Worm (Caenorhabditis elegans) whole organism, L1 larva: ENCODE data around the gene jmjd-3.3.
A peak's percentile ranks its signal among the peaks of the same experiment; 100 is the strongest.

Experiments
- C16A3.4 ChIP-seq: fragments of 150-350 bp; optimal IDR thresholded peaks from 2 replicates; lab custom pipeline; 2014; ENCODE audit warnings: missing biosample characterization, missing genetic modification characterization
- Y116A8C.19 ChIP-seq: sonication (generic microtip); optimal IDR thresholded peaks from 2 replicates; lab custom pipeline; 2016; ENCODE audit warnings: missing compliant biosample characterization, missing genetic modification characterization, borderline replicate concordance
- aha-1 ChIP-seq: fragments of 150-350 bp; optimal IDR thresholded peaks from 2 replicates; lab custom pipeline; 2014; ENCODE audit warnings: missing biosample characterization, missing genetic modification characterization
- aly-2 ChIP-seq: fragments of 150-350 bp; optimal IDR thresholded peaks from 2 replicates; lab custom pipeline; 2014; ENCODE audit warnings: missing biosample characterization, missing genetic modification characterization
- ama-1 ChIP-seq: fragments of 150-350 bp; optimal IDR thresholded peaks from 2 replicates; lab custom pipeline; 2014
- blmp-1 ChIP-seq: fragments of 150-350 bp; optimal IDR thresholded peaks from 2 replicates; lab custom pipeline; 2014; ENCODE audit warnings: missing biosample characterization, missing genetic modification characterization
- ceh-8 ChIP-seq: fragments of 200-800 bp; sonication (Bioruptor generic); optimal IDR thresholded peaks from 2 replicates; lab custom pipeline; 2018; ENCODE audit warnings: mild to moderate bottlenecking, missing genetic modification characterization, moderate library complexity, missing compliant biosample characterization
- ceh-82 ChIP-seq, 3 experiments: fragments of 150-350 bp in 1 of 3; sonication (generic microtip) in 2 of 3; optimal IDR thresholded peaks; 2 replicates each; lab custom pipeline; 2014 to 2017; ENCODE audit warnings: missing biosample characterization in 3 of 3, missing genetic modification characterization in 3 of 3
- ceh-88 ChIP-seq: fragments of 200-800 bp; sonication (Bioruptor generic); IDR thresholded peaks from 2 replicates; pipeline ENCODE4 v1.3.6; 2022; ENCODE audit warnings: missing genetic modification characterization, missing compliant biosample characterization
- dpl-1 ChIP-seq, 3 experiments: fragments of 150-350 bp in 2 of 3; sonication (generic microtip) in 1 of 3; optimal IDR thresholded peaks; 2 replicates each; lab custom pipeline; 2014 to 2017; ENCODE audit warnings: missing biosample characterization in 3 of 3, missing genetic modification characterization in 3 of 3, missing genetic modification reagents in 3 of 3
- efl-1 ChIP-seq, 4 experiments: fragments of 150-350 bp; optimal IDR thresholded peaks in 3 of 4; peaks in 1 of 4; 1 replicate in 1 of 4; 2 replicates in 3 of 4; lab custom pipeline; 2014; ENCODE audit warnings: missing biosample characterization in 2 of 4, missing genetic modification characterization in 2 of 4, missing genetic modification reagents in 2 of 4
- egl-13 ChIP-seq: sonication (generic microtip); optimal IDR thresholded peaks from 2 replicates; lab custom pipeline; 2016; ENCODE audit warnings: missing genotype, missing genetic modification reagents, missing genetic modification characterization, missing compliant biosample characterization
- egl-27 ChIP-seq, 2 experiments: fragments of 150-350 bp in 1 of 2; sonication (generic microtip); optimal IDR thresholded peaks; 3 replicates each; lab custom pipeline; 2017 to 2018; ENCODE audit warnings: missing biosample characterization in 2 of 2, missing genetic modification characterization in 2 of 2, missing genetic modification reagents in 2 of 2
- elt-3 ChIP-seq, 6 experiments: fragments of 150-350 bp in 1 of 6; sonication (generic microtip); optimal IDR thresholded peaks; 2 replicates each; lab custom pipeline; 2017 to 2018; ENCODE audit warnings: missing biosample characterization in 6 of 6, missing genetic modification characterization in 6 of 6, inconsistent platforms in 1 of 6
- fkh-10 ChIP-seq: sonication (generic microtip); optimal IDR thresholded peaks from 2 replicates; lab custom pipeline; 2017; ENCODE audit warnings: missing biosample characterization, missing genetic modification reagents, missing genetic modification characterization
- grh-1 ChIP-seq: fragments of 200-800 bp; sonication (Bioruptor generic); IDR thresholded peaks from 2 replicates; pipeline ENCODE4 v1.3.6; 2022; ENCODE audit warnings: missing genetic modification reagents, missing genetic modification characterization, missing compliant biosample characterization
- hlh-4 ChIP-seq: sonication (generic microtip); optimal IDR thresholded peaks from 2 replicates; lab custom pipeline; 2016; ENCODE audit warnings: mild to moderate bottlenecking, missing genetic modification characterization, missing compliant biosample characterization
- hpl-2 ChIP-seq: fragments of 150-350 bp; optimal IDR thresholded peaks from 2 replicates; lab custom pipeline; 2014; ENCODE audit warnings: missing biosample characterization, missing genetic modification reagents, missing genetic modification characterization
- irx-1 ChIP-seq: sonication (generic microtip); optimal IDR thresholded peaks from 2 replicates; lab custom pipeline; 2016; ENCODE audit warnings: missing genetic modification characterization, missing compliant biosample characterization
- lin-13 ChIP-seq: fragments of 150-350 bp; optimal IDR thresholded peaks from 2 replicates; lab custom pipeline; 2014; ENCODE audit warnings: missing biosample characterization, missing genetic modification reagents, missing genetic modification characterization
- lin-14 ChIP-seq: fragments of 200-800 bp; sonication (Bioruptor generic); optimal IDR thresholded peaks from 2 replicates; lab custom pipeline; 2018; ENCODE audit warnings: mild to moderate bottlenecking, missing genetic modification characterization, moderate library complexity, missing compliant biosample characterization
- lin-35 ChIP-seq, 2 experiments: fragments of 150-350 bp; optimal IDR thresholded peaks; 2 replicates each; lab custom pipeline; 2014; ENCODE audit warnings: missing biosample characterization in 2 of 2, missing genetic modification characterization in 2 of 2, missing genetic modification reagents in 2 of 2
- lin-39 ChIP-seq: fragments of 150-350 bp; optimal IDR thresholded peaks from 2 replicates; lab custom pipeline; 2014; ENCODE audit warnings: missing biosample characterization, missing genetic modification reagents, missing genetic modification characterization
- lir-3 ChIP-seq: sonication (generic microtip); optimal IDR thresholded peaks from 2 replicates; lab custom pipeline; 2016; ENCODE audit warnings: mild to moderate bottlenecking, missing genetic modification characterization, moderate library complexity, missing compliant biosample characterization; ENCODE audit not compliant: poor library complexity
- mep-1 ChIP-seq: fragments of 150-350 bp; optimal IDR thresholded peaks from 2 replicates; lab custom pipeline; 2014; ENCODE audit warnings: missing biosample characterization, missing genetic modification characterization
- nhr-11 ChIP-seq: fragments of 150-350 bp; optimal IDR thresholded peaks from 2 replicates; lab custom pipeline; 2014; ENCODE audit warnings: missing biosample characterization, missing genetic modification characterization
- nhr-71 ChIP-seq: sonication (generic microtip); optimal IDR thresholded peaks from 2 replicates; lab custom pipeline; 2016; ENCODE audit warnings: mild to moderate bottlenecking, missing genetic modification characterization, moderate library complexity, missing compliant biosample characterization
- nhr-76 ChIP-seq: sonication (generic microtip); optimal IDR thresholded peaks from 2 replicates; lab custom pipeline; 2017; ENCODE audit warnings: missing biosample characterization, missing genetic modification characterization
- pag-3 ChIP-seq: sonication (generic microtip); optimal IDR thresholded peaks from 2 replicates; lab custom pipeline; 2017; ENCODE audit warnings: missing genetic modification characterization, mild to moderate bottlenecking, missing compliant biosample characterization, antibody characterized with exemption, borderline replicate concordance; ENCODE audit not compliant: insufficient read depth
- pqm-1 ChIP-seq: sonication (generic microtip); optimal IDR thresholded peaks from 3 replicates; lab custom pipeline; 2017; ENCODE audit warnings: missing biosample characterization, missing genetic modification characterization
- rnt-1 ChIP-seq: sonication (generic microtip); optimal IDR thresholded peaks from 2 replicates; lab custom pipeline; 2016; ENCODE audit warnings: mild to moderate bottlenecking, missing genetic modification characterization, moderate library complexity, missing compliant biosample characterization
- skn-1 ChIP-seq: fragments of 150-350 bp; optimal IDR thresholded peaks from 2 replicates; lab custom pipeline; 2014; ENCODE audit warnings: missing biosample characterization, missing genetic modification characterization
- snpc-4 ChIP-seq: fragments of 150-350 bp; optimal IDR thresholded peaks from 2 replicates; lab custom pipeline; 2014; ENCODE audit warnings: missing biosample characterization, missing genetic modification characterization
- snu-23 ChIP-seq: sonication (generic microtip); optimal IDR thresholded peaks from 2 replicates; lab custom pipeline; 2016; ENCODE audit warnings: missing genetic modification characterization, missing compliant biosample characterization
- sox-4 ChIP-seq: sonication (generic microtip); optimal IDR thresholded peaks from 2 replicates; lab custom pipeline; 2016; ENCODE audit warnings: missing genetic modification characterization, missing compliant biosample characterization
- swsn-7 ChIP-seq: sonication (generic microtip); optimal IDR thresholded peaks from 2 replicates; lab custom pipeline; 2016; ENCODE audit warnings: missing genetic modification characterization, missing compliant biosample characterization
- unc-98 ChIP-seq: fragments of 200-800 bp; sonication (Bioruptor generic); IDR thresholded peaks from 2 replicates; pipeline ENCODE4 v1.3.6; 2022; ENCODE audit warnings: missing genetic modification characterization, missing compliant biosample characterization
- xbp-1 ChIP-seq: sonication (generic microtip); optimal IDR thresholded peaks from 2 replicates; lab custom pipeline; 2016; ENCODE audit warnings: missing genetic modification characterization, missing compliant biosample characterization
- zag-1 ChIP-seq: fragments of 150-350 bp; optimal IDR thresholded peaks from 2 replicates; lab custom pipeline; 2014; ENCODE audit warnings: missing biosample characterization, missing genetic modification characterization

Gene jmjd-3.3

DNA sequence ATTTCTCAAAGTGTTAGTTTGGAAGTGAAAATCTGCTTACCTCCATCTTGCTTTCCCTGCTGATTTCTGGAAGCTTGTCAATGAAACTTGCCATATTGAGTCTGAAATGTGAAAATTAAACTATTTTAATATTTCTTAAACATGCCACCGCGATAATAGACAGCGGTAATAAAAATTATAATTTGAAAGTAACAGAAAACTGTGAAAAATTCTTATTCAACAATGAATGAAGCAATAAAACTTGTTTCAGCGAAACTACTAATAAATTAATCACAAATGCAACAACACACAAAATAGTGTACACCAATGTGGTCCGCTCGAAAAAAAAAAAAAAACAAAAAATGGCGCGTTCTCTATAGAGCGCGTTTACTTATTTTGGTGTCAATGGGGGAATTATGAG lies 15.4 kb downstream of the jmjd-3.3 start, which contains the start of gene F02D10.6:
TSS of gene F02D10.6 (minus strand) at position 101 of the 400 bp plus-strand sequence.
- TF ChIP-seq efl-1 (optimal IDR thresholded peaks at IDR 0.05; lab: Kevin White, UChicago) (no peak), efl-1 (GFP tag; optimal IDR thresholded peaks at IDR 0.05 in 1 of 2; lab: Kevin White, UChicago) (peak in 1 of 2 experiments; percentile 32), ceh-82 (tag; optimal IDR thresholded peaks at IDR 0.05; lab: Kevin White, UChicago) (no peak)

DNA sequence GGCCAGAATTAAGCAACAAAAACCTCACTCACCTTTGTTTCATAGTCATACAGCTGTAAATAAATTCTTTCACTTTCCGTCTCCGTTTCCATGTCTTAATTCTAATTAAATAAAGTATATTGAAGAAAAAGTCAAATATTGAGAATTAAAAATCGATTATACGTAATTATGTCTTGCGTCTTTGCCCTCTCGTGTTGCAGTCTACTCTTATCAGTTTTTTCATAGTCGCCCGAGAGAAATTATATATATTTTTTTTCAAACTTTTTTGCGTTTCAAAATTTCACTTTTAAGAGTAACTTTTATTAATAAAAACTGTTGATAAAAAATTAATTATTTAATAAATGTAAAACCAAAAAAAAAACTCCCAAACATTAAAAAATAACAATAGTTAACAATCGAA lies 20.2 kb downstream of the jmjd-3.3 start, which contains the start of gene flr-1:
TSS of gene flr-1 (minus strand) at position 101 of the 400 bp plus-strand sequence.
- TF ChIP-seq lin-14 (no peak), pqm-1 (no peak), pag-3 (no peak), dpl-1 (GFP tag; optimal IDR thresholded peaks at IDR 0.05; lab: Kevin White, UChicago) (no peak), blmp-1 (tag; lab: Kevin White, UChicago) (no peak), snpc-4 (tag; lab: Kevin White, UChicago) (no peak)

DNA sequence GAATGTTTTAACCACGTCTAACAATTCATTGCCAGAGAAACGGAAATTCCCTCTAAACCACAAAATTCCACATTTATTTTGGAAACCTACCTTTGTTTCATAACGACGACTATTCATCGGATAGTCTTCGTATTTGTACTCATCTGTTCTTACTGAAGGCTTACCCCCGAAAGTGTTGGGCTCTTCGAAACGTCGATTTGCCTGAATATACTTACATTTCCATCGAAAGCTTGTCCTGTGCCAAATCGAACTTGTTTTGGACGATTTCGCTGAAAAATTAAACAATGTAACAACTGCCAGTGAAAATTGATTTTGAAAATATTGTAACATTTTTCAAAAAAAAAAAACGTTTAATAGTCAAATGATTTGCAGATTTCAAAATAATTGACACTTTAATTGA lies 26.3 kb downstream of the jmjd-3.3 start, which contains the start of gene F02D10.3:
TSS of gene F02D10.3 (minus strand) at position 101 of the 400 bp plus-strand sequence.
- no peak for TF ChIP-seq nhr-76
- TF ChIP-seq C16A3.4 = no peak
- TF ChIP-seq hlh-4 (tag; lab: Kevin White, UChicago) = no peak
- TF ChIP-seq aly-2 (tag; lab: Kevin White, UChicago) = no peak
- no peak for TF ChIP-seq egl-27 (tag; optimal IDR thresholded peaks at IDR 0.05; lab: Kevin White, UChicago)
- TF ChIP-seq grh-1 (GFP tag; lab: Robert Waterston, UW) = no peak
- no peak for TF ChIP-seq rnt-1
- no peak for TF ChIP-seq sox-4
- TF ChIP-seq lir-3 (tag; lab: Kevin White, UChicago) = no peak

DNA sequence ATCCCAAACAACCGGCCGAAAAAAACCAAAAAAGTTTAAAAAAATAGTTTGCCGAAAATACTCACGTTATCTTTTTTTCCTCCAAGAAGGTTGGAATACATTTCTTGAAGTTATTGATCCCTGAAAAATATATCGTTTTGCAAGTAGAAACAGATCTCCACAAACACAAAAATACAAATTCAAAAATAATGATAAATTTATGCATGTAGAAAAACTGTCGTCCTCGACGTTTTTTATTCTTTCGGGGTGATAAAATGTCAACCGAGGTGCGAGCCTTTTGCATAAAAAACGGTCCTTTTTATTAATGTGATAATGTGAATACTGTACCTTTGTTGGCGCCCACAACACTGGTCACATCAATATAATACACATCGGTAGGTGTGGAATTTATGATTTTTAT lies 27.6 kb downstream of the jmjd-3.3 start, which contains the start of gene F02D10.2:
TSS of gene F02D10.2 (minus strand) at position 101 of the 400 bp plus-strand sequence.
- TF ChIP-seq lin-39 = no peak
- TF ChIP-seq dpl-1 (GFP tag; optimal IDR thresholded peaks at IDR 0.05; lab: Kevin White, UChicago) = no peak
- TF ChIP-seq aha-1 (tag; lab: Kevin White, UChicago) = no peak
- no peak for TF ChIP-seq hpl-2 (GFP tag; lab: Kevin White, UChicago)
- TF ChIP-seq swsn-7 (tag; lab: Kevin White, UChicago) = no peak
- TF ChIP-seq lin-35 (GFP tag; optimal IDR thresholded peaks at IDR 0.05; lab: Kevin White, UChicago) = no peak
- TF ChIP-seq lin-14 = no peak
- no peak for TF ChIP-seq xbp-1 (tag; lab: Kevin White, UChicago)
- no peak for TF ChIP-seq unc-98 (GFP tag; lab: Robert Waterston, UW)
- no peak for TF ChIP-seq blmp-1 (tag; lab: Kevin White, UChicago)
- no peak for TF ChIP-seq C16A3.4
- TF ChIP-seq Y116A8C.19 (tag; lab: Kevin White, UChicago) = no peak
- no peak for TF ChIP-seq ceh-82 (tag; optimal IDR thresholded peaks at IDR 0.05; lab: Kevin White, UChicago)
- TF ChIP-seq zag-1 (tag; lab: Kevin White, UChicago) = no peak

ce11 chrX:13466926-13467866 lies 31.0 kb downstream of the jmjd-3.3 start, which contains the start of gene col-183:
TSS of gene col-183 (minus strand) at chrX:13467764.
- TF ChIP-seq ceh-8 (peak; percentile 55), pag-3 (no peak)

- TF ChIP-seq blmp-1 (tag; lab: Kevin White, UChicago) (peak; percentile 79), elt-3 (tag; optimal IDR thresholded peaks at IDR 0.05; lab: Kevin White, UChicago) (peak in 1 of 6 experiments; percentile 42), irx-1 (tag; lab: Kevin White, UChicago) (no peak), ceh-88 (GFP tag; lab: Robert Waterston, UW) (no peak), skn-1 (tag; lab: Kevin White, UChicago) (no peak), mep-1 (no peak), nhr-71 (tag; lab: Kevin White, UChicago) (no peak), swsn-7 (tag; lab: Kevin White, UChicago) (no peak), lin-39 (no peak), fkh-10 (GFP tag; lab: Kevin White, UChicago) (no peak), lin-13 (GFP tag; lab: Kevin White, UChicago) (no peak), ama-1 (lab: Kevin White, UChicago) (no peak), egl-13 (no peak), dpl-1 (GFP tag; optimal IDR thresholded peaks at IDR 0.05; lab: Kevin White, UChicago) (no peak), nhr-11 (tag; lab: Kevin White, UChicago) (no peak), snu-23 (GFP tag; lab: Kevin White, UChicago) (no peak), lin-35 (GFP tag; optimal IDR thresholded peaks at IDR 0.05; lab: Kevin White, UChicago) (no peak)
These were observed 32.9 kb downstream of the jmjd-3.3 start, which contains the start of gene col-184 for ce11 chrX:13469047-13469633. TSS of gene col-184 (plus strand) at chrX:13469455.
